Worm (Caenorhabditis elegans): ENCODE measurements around the gene B0361.11.

DNA sequence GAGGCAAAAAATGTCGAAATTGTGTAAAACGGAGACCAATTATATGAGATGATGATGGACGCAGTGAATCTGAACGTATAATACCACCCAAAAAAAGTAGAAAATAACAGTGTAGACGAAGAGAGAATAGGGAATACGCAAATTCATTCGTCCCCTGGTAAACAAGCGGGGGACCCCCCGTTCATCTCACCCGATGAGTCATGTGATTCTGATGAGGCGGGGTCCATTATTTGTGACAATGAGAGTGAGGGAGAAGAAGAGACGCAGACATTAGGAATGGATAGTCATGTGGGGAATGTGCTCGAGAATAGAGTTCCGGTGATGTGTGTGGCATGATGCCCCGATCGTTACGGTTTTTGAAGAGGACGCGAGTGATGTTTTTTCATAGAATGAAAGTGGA is 5.3 kb upstream of the B0361.11 start:
- TF ChIP-seq F13H6.1 (tag; optimal IDR thresholded peaks at IDR 0.05) = peak; percentile 59
- TF ChIP-seq zag-1 (tag; optimal IDR thresholded peaks at IDR 0.05) = no peak
- peak in 1 of 2 experiments; percentile 25 for TF ChIP-seq mdl-1 (tag; optimal IDR thresholded peaks at IDR 0.05)
- no peak for TF ChIP-seq nhr-77 (tag; optimal IDR thresholded peaks at IDR 0.05)
- no peak for TF ChIP-seq ztf-4 (tag; optimal IDR thresholded peaks at IDR 0.05)
- no peak for TF ChIP-seq blmp-1 (tag; optimal IDR thresholded peaks at IDR 0.05; ENCODE audit: insufficient read depth)
- TF ChIP-seq nhr-10 (tag; optimal IDR thresholded peaks at IDR 0.05) = no peak
- TF ChIP-seq ceh-82 (tag; optimal IDR thresholded peaks at IDR 0.05) = no peak
- TF ChIP-seq fos-1 (tag; optimal IDR thresholded peaks at IDR 0.05) = peak; percentile 9
- TF ChIP-seq alr-1 (tag; optimal IDR thresholded peaks at IDR 0.05) = no peak
